Fruit fly (Drosophila melanogaster): ENCODE data around the gene Glyat.

Glyat gene

DNA sequence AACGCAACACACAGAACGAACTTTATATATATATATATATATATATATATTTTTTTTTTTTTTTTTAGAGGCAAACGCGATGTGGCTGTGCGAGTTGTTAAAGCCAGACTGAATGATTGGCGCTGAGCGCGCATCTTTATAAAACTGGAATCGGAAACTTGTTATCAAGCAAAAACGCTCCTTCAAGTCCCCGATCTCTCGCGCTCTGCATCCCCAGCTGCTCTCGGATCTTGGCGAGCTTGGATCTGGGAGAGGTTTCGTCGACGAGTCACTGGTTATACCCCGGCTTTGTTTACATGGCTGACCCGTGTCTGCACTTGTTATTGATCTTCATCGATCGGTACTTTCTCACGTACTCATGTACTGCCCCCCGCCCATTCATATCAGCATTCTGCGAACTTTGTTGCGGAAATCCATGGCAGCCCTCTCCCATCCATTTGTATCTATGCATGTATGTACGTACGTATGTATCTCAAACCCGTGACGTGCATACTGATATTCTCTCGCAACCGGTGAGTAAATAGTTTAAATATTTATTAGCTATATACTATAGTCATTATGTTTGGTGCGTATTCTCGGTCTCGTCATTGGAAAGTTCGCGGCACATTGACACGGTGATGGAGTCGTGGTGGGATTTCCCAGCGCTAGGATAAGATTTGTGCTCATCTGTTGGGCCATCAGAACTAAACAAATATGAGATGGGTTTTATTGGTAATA is 3.1 kb downstream of the Glyat start, which contains the start of gene Spn28Dc (continued):
- TF ChIP-seq fkh (GFP tag; optimal IDR thresholded peaks at IDR 0.05) (peak; percentile 25), pdm3 (GFP tag; optimal IDR thresholded peaks at IDR 0.05) (no peak), CG11294 (GFP tag; IDR thresholded peaks at IDR 0.05) (no peak), CG9139 (GFP tag; optimal IDR thresholded peaks at IDR 0.05) (peak; percentile 64), Ets21C (GFP tag; optimal IDR thresholded peaks at IDR 0.05) (no peak), Hr38 (GFP tag; optimal IDR thresholded peaks at IDR 0.05) (no peak), CG6276 (GFP tag; optimal IDR thresholded peaks at IDR 0.05) (no peak), CG10631 (GFP tag; optimal IDR thresholded peaks at IDR 0.05) (no peak), Ets96B (tag; optimal IDR thresholded peaks at IDR 0.05) (no peak), OdsH (GFP tag; optimal IDR thresholded peaks at IDR 0.05) (no peak), achi (GFP tag; optimal IDR thresholded peaks at IDR 0.05) (no peak), CG6854 (GFP tag; optimal IDR thresholded peaks at IDR 0.05) (peak; percentile 90), Sox102F (GFP tag; optimal IDR thresholded peaks at IDR 0.05) (no peak), Smox (GFP tag; optimal IDR thresholded peaks at IDR 0.05) (no peak), Eip78C (GFP tag) (peak; percentile 80), eg (GFP tag; IDR thresholded peaks at IDR 0.05) (no peak), lz (GFP tag; optimal IDR thresholded peaks at IDR 0.05) (no peak)

dm6 chr2L:8006038-8006437 is 4.4 kb downstream of the Glyat start:
- peak; percentile 34 for TF ChIP-seq Lpt (GFP tag; optimal IDR thresholded peaks at IDR 0.05)
- TF ChIP-seq CG31627 (GFP tag; optimal IDR thresholded peaks at IDR 0.05), result peak; percentile 25
- TF ChIP-seq dsx (GFP tag; optimal IDR thresholded peaks at IDR 0.05; ENCODE audit: poor library complexity, severe bottlenecking), result peak; percentile 67
- TF ChIP-seq Sox102F (GFP tag; optimal IDR thresholded peaks at IDR 0.05), result peak; percentile 2
- TF ChIP-seq spab (GFP tag; optimal IDR thresholded peaks at IDR 0.05), result peak; percentile 69
- TF ChIP-seq CG32006 (GFP tag; optimal IDR thresholded peaks at IDR 0.05), result peak; percentile 56
- TF ChIP-seq CG34406 (GFP tag; optimal IDR thresholded peaks at IDR 0.05), result peak; percentile 34
- TF ChIP-seq achi (GFP tag; optimal IDR thresholded peaks at IDR 0.05), result peak; percentile 48
- TF ChIP-seq Gug (GFP tag; IDR thresholded peaks at IDR 0.05), result peak; percentile 42; the same call in 1 of the 2 replicates
- TF ChIP-seq OdsH (GFP tag; optimal IDR thresholded peaks at IDR 0.05), result peak; percentile 64
- peak; percentile 45 for TF ChIP-seq Hr4 (GFP tag; optimal IDR thresholded peaks at IDR 0.05)
- TF ChIP-seq CG11294 (GFP tag; IDR thresholded peaks at IDR 0.05), result peak; percentile 24; the same call in 1 of the 2 replicates
- TF ChIP-seq CG16779 (tag; optimal IDR thresholded peaks at IDR 0.05), result peak; percentile 5
- peak; percentile 66 for TF ChIP-seq CG6276 (GFP tag; optimal IDR thresholded peaks at IDR 0.05)
- peak; percentile 75 for TF ChIP-seq CG3919 (GFP tag; optimal IDR thresholded peaks at IDR 0.05)
- TF ChIP-seq CG6792 (GFP tag; optimal IDR thresholded peaks at IDR 0.05), result peak; percentile 15
- peak; percentile 60 for TF ChIP-seq CG7368 (GFP tag; optimal IDR thresholded peaks at IDR 0.05)
- peak; percentile 68 for TF ChIP-seq CG3032 (tag; optimal IDR thresholded peaks at IDR 0.05)
- TF ChIP-seq fd59A (GFP tag; optimal IDR thresholded peaks at IDR 0.05), result peak; percentile 53
- peak; percentile 68 for TF ChIP-seq CG15336 (GFP tag; IDR thresholded peaks at IDR 0.05)
- TF ChIP-seq Hr38 (GFP tag; optimal IDR thresholded peaks at IDR 0.05), result no peak
- TF ChIP-seq CG1621 (tag; optimal IDR thresholded peaks at IDR 0.05), result peak; percentile 57
- TF ChIP-seq Eip75B (GFP tag; optimal IDR thresholded peaks at IDR 0.05), result peak; percentile 71
- peak; percentile 57 for TF ChIP-seq cyc (GFP tag; optimal IDR thresholded peaks at IDR 0.05)
- TF ChIP-seq fkh (GFP tag; optimal IDR thresholded peaks at IDR 0.05), result no peak
- peak; percentile 30 for TF ChIP-seq vri (GFP tag; optimal IDR thresholded peaks at IDR 0.05)
- TF ChIP-seq pdm3 (GFP tag; optimal IDR thresholded peaks at IDR 0.05), result peak; percentile 61
- peak; percentile 55 for TF ChIP-seq esn (GFP tag; optimal IDR thresholded peaks at IDR 0.05)
- TF ChIP-seq Hr39 (GFP tag; optimal IDR thresholded peaks at IDR 0.05), result peak; percentile 46
- TF ChIP-seq CG8319 (GFP tag; optimal IDR thresholded peaks at IDR 0.05), result peak; percentile 42
- peak; percentile 20 for TF ChIP-seq CG4318 (GFP tag; optimal IDR thresholded peaks at IDR 0.05)
- TF ChIP-seq dac (GFP tag; optimal IDR thresholded peaks at IDR 0.05), result no peak
- TF ChIP-seq fd85E (GFP tag; optimal IDR thresholded peaks at IDR 0.05), result no peak
- TF ChIP-seq salr (GFP tag; optimal IDR thresholded peaks at IDR 0.05), result peak in 1 of 2 experiments; percentile 14
- peak; percentile 71 for TF ChIP-seq CG6808 (GFP tag; optimal IDR thresholded peaks at IDR 0.05)
- TF ChIP-seq Met (GFP tag; optimal IDR thresholded peaks at IDR 0.05), result peak; percentile 62
- TF ChIP-seq CG10631 (GFP tag; optimal IDR thresholded peaks at IDR 0.05), result peak; percentile 38
- TF ChIP-seq CG8119 (GFP tag; IDR thresholded peaks at IDR 0.05), result peak; percentile 76
- peak; percentile 20 for TF ChIP-seq net (GFP tag; optimal IDR thresholded peaks at IDR 0.05)
- TF ChIP-seq acj6 (GFP tag; optimal IDR thresholded peaks at IDR 0.05), result peak; percentile 48

Measured in whole organism, prepupa.